Worm (Caenorhabditis elegans): ENCODE measurements around the gene rpn-9.
A peak's percentile ranks its signal among the peaks of the same experiment; 100 is the strongest.

rpn-9 gene

DNA sequence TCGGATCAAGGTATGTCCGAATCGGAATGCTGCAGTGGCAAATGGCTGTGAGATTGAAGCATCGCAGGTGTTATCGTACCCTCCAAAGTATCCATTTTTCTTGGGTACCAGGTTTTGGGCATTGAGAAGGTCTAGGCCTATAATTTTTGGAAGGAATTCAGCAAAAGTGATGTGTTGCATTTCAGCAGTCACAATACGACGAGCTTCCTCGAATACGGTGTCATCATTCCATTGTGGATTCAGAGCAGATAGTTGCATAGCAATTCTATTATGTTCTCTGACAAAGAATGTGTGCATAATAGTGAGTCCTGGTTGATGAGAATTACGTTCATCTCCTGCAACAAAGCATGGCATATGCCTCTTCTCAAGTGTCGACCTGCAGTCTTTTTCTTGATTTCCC lies 4.2 kb upstream of the rpn-9 start:
- TF ChIP-seq gmeb-2 (tag; optimal IDR thresholded peaks at IDR 0.05) (no peak), ceh-48 (tag; optimal IDR thresholded peaks at IDR 0.05) (no peak), sdc-2 (tag; optimal IDR thresholded peaks at IDR 0.05) (no peak), T23F11.4 (GFP tag; optimal IDR thresholded peaks at IDR 0.05) (no peak), pros-1 (tag; optimal IDR thresholded peaks at IDR 0.05) (no peak), unc-55 (GFP tag; optimal IDR thresholded peaks at IDR 0.05) (no peak), ceh-22 (tag; optimal IDR thresholded peaks at IDR 0.05) (no peak), hlh-6 (tag; optimal IDR thresholded peaks at IDR 0.05) (no peak), K09A11.1 (tag; optimal IDR thresholded peaks at IDR 0.05; ENCODE audit: insufficient read depth) (no peak), hlh-15 (tag; optimal IDR thresholded peaks at IDR 0.05) (no peak), C08G9.2 (tag; optimal IDR thresholded peaks at IDR 0.05) (no peak), ttx-3 (tag; optimal IDR thresholded peaks at IDR 0.05) (no peak)

DNA sequence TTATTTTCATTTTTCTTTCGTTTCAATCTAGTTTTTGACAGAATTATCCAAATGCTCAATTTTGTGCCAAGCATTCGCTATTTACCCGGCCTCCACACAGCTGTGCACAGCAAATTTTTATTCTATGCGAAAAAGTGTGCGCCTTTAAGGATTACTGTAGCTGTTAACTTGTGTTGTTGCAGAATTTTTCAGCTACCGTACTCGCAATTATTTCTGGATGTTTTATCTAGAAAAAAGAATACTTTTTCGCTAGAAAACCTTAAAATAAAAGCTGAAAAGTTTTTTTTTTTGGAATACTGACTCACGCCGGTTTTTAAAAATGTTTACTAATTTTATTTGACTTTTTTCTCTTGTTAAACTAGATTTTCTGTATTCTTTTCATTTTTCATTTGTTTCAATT lies 2.8 kb upstream of the rpn-9 start:
- no peak for TF ChIP-seq hlh-6 (tag; optimal IDR thresholded peaks at IDR 0.05)

DNA sequence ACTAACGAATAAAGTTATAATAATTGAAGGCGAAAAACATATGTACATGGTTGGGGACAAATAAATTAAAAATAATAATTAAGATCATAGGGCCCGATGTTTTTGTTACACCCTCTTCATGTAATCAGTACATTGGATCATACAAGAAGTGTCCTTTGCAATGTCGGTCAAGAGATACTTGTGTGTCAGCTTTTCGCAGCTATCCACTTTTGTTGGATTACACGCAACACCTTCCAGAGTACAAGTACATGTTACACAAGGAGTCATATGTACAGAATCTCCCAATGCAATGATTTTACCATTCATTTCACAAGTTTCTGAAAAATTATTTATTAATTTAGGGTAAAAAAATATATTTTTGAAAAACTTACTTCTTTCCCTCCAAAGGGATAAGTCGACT lies 2.2 kb upstream of the rpn-9 start:
- TF ChIP-seq fkh-10 (GFP tag; optimal IDR thresholded peaks at IDR 0.05), result no peak
- TF ChIP-seq T23F11.4 (GFP tag; optimal IDR thresholded peaks at IDR 0.05), result no peak
- no peak for TF ChIP-seq rnt-1 (tag; optimal IDR thresholded peaks at IDR 0.05)
- TF ChIP-seq ceh-18 (tag; optimal IDR thresholded peaks at IDR 0.05), result no peak
- no peak for TF ChIP-seq lim-6 (tag; optimal IDR thresholded peaks at IDR 0.05)

DNA sequence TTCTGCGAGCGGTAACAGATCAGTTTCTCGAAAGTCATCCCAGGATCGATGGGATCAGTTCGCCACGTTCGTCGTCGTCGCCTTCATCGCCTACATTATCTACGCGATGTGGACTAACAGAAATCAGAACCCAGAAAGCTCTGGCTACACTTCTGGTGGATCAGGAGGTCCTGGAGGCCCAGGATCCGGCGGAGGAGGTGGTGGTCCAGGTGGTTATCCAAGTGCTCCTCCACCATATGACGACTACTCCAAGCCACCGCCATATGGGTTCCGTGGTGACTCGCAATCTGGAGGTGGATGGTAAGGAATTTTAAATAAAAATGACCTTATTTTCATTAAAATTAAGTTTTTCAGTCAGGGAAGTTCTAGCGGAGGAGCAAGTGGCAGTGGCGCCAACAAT lies 1.5 kb upstream of the rpn-9 start:
- TF ChIP-seq T23F11.4 (GFP tag; optimal IDR thresholded peaks at IDR 0.05) (no peak), lin-11 (tag; optimal IDR thresholded peaks at IDR 0.05) (no peak), ttx-3 (tag; optimal IDR thresholded peaks at IDR 0.05) (no peak), tbx-7 (tag; optimal IDR thresholded peaks at IDR 0.05) (no peak)

DNA sequence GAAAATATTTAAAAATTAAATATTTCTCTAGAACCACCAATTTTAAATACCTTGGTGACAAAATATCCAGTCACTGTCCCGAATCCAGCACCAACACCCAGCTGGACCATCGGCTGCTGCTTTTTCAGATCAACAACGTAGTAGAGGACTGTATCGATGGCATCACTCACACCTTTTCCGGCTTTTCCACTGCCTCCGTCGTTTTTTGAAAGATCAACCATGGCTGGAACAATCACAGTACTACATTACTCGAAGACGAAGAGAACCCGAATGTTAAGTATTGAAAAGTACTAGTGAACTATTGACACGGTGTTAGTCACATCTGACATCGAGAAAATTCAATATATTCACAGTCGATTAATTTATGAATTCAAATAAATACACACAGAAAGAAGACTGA lies 1.6 kb downstream of the rpn-9 start, which contains the start of gene fndc-1:
TSS of gene fndc-1 (minus strand) at position 227 of the 400 bp plus-strand sequence.
- no peak for TF ChIP-seq pros-1 (tag; optimal IDR thresholded peaks at IDR 0.05)
- no peak for TF ChIP-seq K09A11.1 (tag; optimal IDR thresholded peaks at IDR 0.05; ENCODE audit: insufficient read depth)
- no peak for TF ChIP-seq sox-4 (tag; optimal IDR thresholded peaks at IDR 0.05)
- TF ChIP-seq sdc-2 (tag; optimal IDR thresholded peaks at IDR 0.05), result no peak
- no peak for TF ChIP-seq F13H6.1 (tag; optimal IDR thresholded peaks at IDR 0.05)
- no peak for TF ChIP-seq che-1 (tag; optimal IDR thresholded peaks at IDR 0.05)
- TF ChIP-seq T23F11.4 (GFP tag; optimal IDR thresholded peaks at IDR 0.05), result no peak
- TF ChIP-seq dve-1 (tag; optimal IDR thresholded peaks at IDR 0.05), result no peak

DNA sequence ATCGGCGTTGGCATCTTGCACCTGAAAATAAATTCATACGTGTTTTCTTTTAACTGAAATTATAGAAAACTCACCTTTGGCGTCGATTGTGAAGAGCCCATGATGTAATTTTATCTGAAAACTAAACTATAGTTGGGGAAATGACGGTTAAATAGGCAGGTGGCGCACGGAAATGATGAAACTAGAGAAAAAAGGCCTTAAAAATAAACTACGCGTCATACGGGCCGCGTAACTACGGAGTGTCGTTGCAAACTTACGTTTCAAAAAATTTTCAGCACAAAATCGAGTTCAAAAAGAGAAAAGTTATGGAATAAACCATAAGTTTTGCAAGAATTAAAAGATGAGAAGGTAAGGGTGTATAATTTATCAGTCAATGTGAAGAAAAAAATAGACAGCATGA lies 2.4 kb downstream of the rpn-9 start, which contains the start of gene cchl-1:
TSS of gene cchl-1 (minus strand) at position 114 of the 400 bp plus-strand sequence.
- TF ChIP-seq K09A11.1 (tag; optimal IDR thresholded peaks at IDR 0.05; ENCODE audit: insufficient read depth) (no peak), K02D7.2 (tag; optimal IDR thresholded peaks at IDR 0.05) (no peak), che-1 (tag; optimal IDR thresholded peaks at IDR 0.05) (no peak), npax-4 (tag; optimal IDR thresholded peaks at IDR 0.05) (no peak), nfya-1 (tag; optimal IDR thresholded peaks at IDR 0.05) (peak; percentile 7)

DNA sequence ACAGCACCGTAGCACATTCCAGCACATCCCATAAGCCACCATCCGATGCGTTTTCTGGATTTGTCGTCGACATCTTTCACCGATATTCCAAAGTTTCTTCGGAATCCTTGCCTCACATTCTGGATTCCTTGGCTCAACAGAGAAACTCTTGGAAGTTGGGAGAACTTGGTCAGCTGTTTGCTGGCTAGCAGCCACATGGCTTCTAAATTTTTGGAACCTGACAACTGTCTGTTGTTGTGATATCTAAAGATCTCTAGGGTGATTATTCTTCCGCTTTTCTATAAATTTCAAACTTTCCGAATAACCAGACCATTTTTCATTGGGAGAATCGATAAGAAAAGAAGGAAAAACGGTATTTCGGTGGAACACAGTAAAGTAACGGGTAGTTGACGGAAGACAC lies 4.0 kb downstream of the rpn-9 start, which contains the start of gene cox-15:
TSS of gene cox-15 (minus strand) at position 202 of the 400 bp plus-strand sequence.
- TF ChIP-seq gmeb-2 (tag; optimal IDR thresholded peaks at IDR 0.05), result no peak
- no peak for TF ChIP-seq nhr-11 (tag; optimal IDR thresholded peaks at IDR 0.05)
- no peak for TF ChIP-seq ceh-9 (tag; optimal IDR thresholded peaks at IDR 0.05)
- TF ChIP-seq lim-6 (tag; optimal IDR thresholded peaks at IDR 0.05), result no peak
- no peak for TF ChIP-seq C38D4.7 (GFP tag; optimal IDR thresholded peaks at IDR 0.05)
- no peak for TF ChIP-seq unc-3 (GFP tag; conservative IDR thresholded peaks at IDR 0.05)
- no peak for TF ChIP-seq unc-3 (tag; optimal IDR thresholded peaks at IDR 0.05)
- TF ChIP-seq K09A11.1 (tag; optimal IDR thresholded peaks at IDR 0.05; ENCODE audit: insufficient read depth), result no peak
- TF ChIP-seq ceh-31 (tag; optimal IDR thresholded peaks at IDR 0.05), result no peak
- no peak for TF ChIP-seq che-1 (tag; optimal IDR thresholded peaks at IDR 0.05)
- no peak for TF ChIP-seq tbx-7 (tag; optimal IDR thresholded peaks at IDR 0.05)
- TF ChIP-seq elt-4 (tag; optimal IDR thresholded peaks at IDR 0.05), result no peak
- no peak for TF ChIP-seq pqm-1 (tag; optimal IDR thresholded peaks at IDR 0.05)
- no peak for TF ChIP-seq ets-4 (tag; optimal IDR thresholded peaks at IDR 0.05)
- no peak for TF ChIP-seq Y22D7AL.16 (tag; optimal IDR thresholded peaks at IDR 0.05)
- TF ChIP-seq ceh-22 (tag; optimal IDR thresholded peaks at IDR 0.05), result no peak
- TF ChIP-seq ceh-30 (tag; optimal IDR thresholded peaks at IDR 0.05), result no peak
- no peak for TF ChIP-seq dve-1 (tag; optimal IDR thresholded peaks at IDR 0.05)
- no peak for TF ChIP-seq ahr-1 (tag; optimal IDR thresholded peaks at IDR 0.05)
- no peak for TF ChIP-seq eyg-1 (tag; optimal IDR thresholded peaks at IDR 0.05)
- TF ChIP-seq unc-55 (GFP tag; optimal IDR thresholded peaks at IDR 0.05), result no peak
